Worm (Caenorhabditis elegans) whole organism, L2 larva: Measurements from ENCODE around the gene tam-1.

Experiments
- R02D3.7 ChIP-seq: fragments of 150-350 bp; optimal IDR thresholded peaks from 2 replicates; lab custom pipeline; 2014; ENCODE audit warnings: missing biosample characterization, missing genetic modification characterization
- aly-2 ChIP-seq: fragments of 150-350 bp; optimal IDR thresholded peaks from 2 replicates; lab custom pipeline; 2014; ENCODE audit warnings: missing biosample characterization, missing genetic modification characterization
- ama-1 ChIP-seq: fragments of 150-350 bp; optimal IDR thresholded peaks from 2 replicates; lab custom pipeline; 2018; ENCODE audit warnings: inconsistent platforms
- elt-1 ChIP-seq: fragments of 150-350 bp; optimal IDR thresholded peaks from 2 replicates; lab custom pipeline; 2014; ENCODE audit warnings: missing biosample characterization, missing genetic modification characterization
- lsy-2 ChIP-seq, 2 experiments: fragments of 150-350 bp in 1 of 2; sonication (generic microtip) in 1 of 2; optimal IDR thresholded peaks; 2 replicates each; lab custom pipeline; 2014 to 2017; ENCODE audit warnings: missing biosample characterization in 2 of 2, missing genetic modification characterization in 2 of 2
- mab-5 ChIP-seq: fragments of 150-350 bp; optimal IDR thresholded peaks from 2 replicates; lab custom pipeline; 2014; ENCODE audit warnings: missing biosample characterization, missing genetic modification characterization
- nhr-11 ChIP-seq: fragments of 150-350 bp; optimal IDR thresholded peaks from 2 replicates; lab custom pipeline; 2014; ENCODE audit warnings: missing biosample characterization, missing genetic modification characterization
- nhr-12 ChIP-seq: fragments of 150-350 bp; optimal IDR thresholded peaks from 2 replicates; lab custom pipeline; 2014; ENCODE audit warnings: missing biosample characterization, missing genetic modification characterization
- nhr-237 ChIP-seq: fragments of 150-350 bp; optimal IDR thresholded peaks from 2 replicates; lab custom pipeline; 2014; ENCODE audit warnings: missing biosample characterization, missing genetic modification characterization
- skn-1 ChIP-seq: sonication (generic microtip); optimal IDR thresholded peaks from 2 replicates; lab custom pipeline; 2017; ENCODE audit warnings: missing biosample characterization, missing genetic modification characterization
- zag-1 ChIP-seq: fragments of 150-350 bp; optimal IDR thresholded peaks from 2 replicates; lab custom pipeline; 2014; ENCODE audit warnings: missing biosample characterization, missing genetic modification characterization

- no peak for TF ChIP-seq nhr-237 (tag; lab: Kevin White, UChicago)
- no peak for TF ChIP-seq nhr-12
- TF ChIP-seq R02D3.7 (tag; lab: Kevin White, UChicago), result no peak
- no peak for TF ChIP-seq lsy-2 (tag; optimal IDR thresholded peaks at IDR 0.05; lab: Kevin White, UChicago)
- TF ChIP-seq skn-1 (tag; lab: Kevin White, UChicago), result no peak
- no peak for TF ChIP-seq zag-1
- TF ChIP-seq ama-1 (lab: Kevin White, UChicago), result no peak
- TF ChIP-seq nhr-11, result no peak
- TF ChIP-seq mab-5 (tag; lab: Kevin White, UChicago), result no peak
- no peak for TF ChIP-seq aly-2 (tag; lab: Kevin White, UChicago)
- no peak for TF ChIP-seq elt-1 (tag; lab: Kevin White, UChicago)
These were observed 16.2 kb upstream of the tam-1 start, which contains the start of gene srsx-11 for ce11 chrV:4979060-4979459.
